Worm (Caenorhabditis elegans): ENCODE measurements around the gene str-148.

DNA sequence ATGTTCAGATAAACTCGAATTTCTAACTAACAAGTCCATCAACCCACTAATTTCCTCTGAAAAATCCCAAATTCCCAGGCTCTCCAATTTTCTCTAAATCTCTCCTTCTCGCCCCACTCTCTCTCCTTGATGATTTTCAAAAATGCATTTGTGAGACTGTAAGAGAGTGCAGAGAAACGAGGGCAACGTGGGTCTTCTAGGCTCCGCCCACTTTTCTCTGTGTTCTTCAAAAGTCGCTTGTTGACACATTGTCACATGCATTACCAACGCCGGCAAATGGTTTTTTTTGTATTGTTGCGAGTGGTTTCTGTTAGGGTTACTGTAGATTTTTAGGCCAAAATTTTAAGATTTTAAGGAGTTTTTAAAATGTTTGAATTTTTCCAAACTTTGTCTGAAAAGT, 40.7 kb downstream of the str-148 start:
- TF ChIP-seq elt-2 (tag; optimal IDR thresholded peaks at IDR 0.05): no peak
- TF ChIP-seq zip-5 (tag; optimal IDR thresholded peaks at IDR 0.05): no peak
- no peak for TF ChIP-seq fkh-10 (GFP tag; optimal IDR thresholded peaks at IDR 0.05)
